Fruit fly (Drosophila melanogaster): ENCODE results near the gene CG6163.

- TF ChIP-seq OdsH (GFP tag; optimal IDR thresholded peaks at IDR 0.05) (peak; percentile 85), Hr83 (GFP tag; optimal IDR thresholded peaks at IDR 0.05; ENCODE audit: poor library complexity, severe bottlenecking) (peak; percentile 76), sv (GFP tag; optimal IDR thresholded peaks at IDR 0.05) (peak; percentile 72), usp (GFP tag; optimal IDR thresholded peaks at IDR 0.05) (no peak), Dif (GFP tag; optimal IDR thresholded peaks at IDR 0.05; ENCODE audit: partially characterized antibody) (no peak)
Observed at dm6 chr3L:11318532-11319170, 46.0 kb downstream of the CG6163 start.

Data from whole organism, wandering third instar larva.